Worm (Caenorhabditis elegans): ENCODE measurements around the gene C04E12.4.
"Not testable (repeated sequence)": the region's sequence is repeated elsewhere in the genome, so short reads cannot be mapped to it uniquely, and the experiment has no call there.

The C04E12.4 gene

ce11 chrV:3398314-3398713 lies 35.7 kb downstream of the C04E12.4 start, which contains the start of gene T20D4.11:
Gene T20D4.11 (plus strand): TSS chrV:3398690.
- TF ChIP-seq R02D3.7 (tag; optimal IDR thresholded peaks at IDR 0.05) (no peak), nhr-28 (tag; optimal IDR thresholded peaks at IDR 0.05) (no peak), fkh-2 (tag; optimal IDR thresholded peaks at IDR 0.05) (no peak), ZK546.5 (tag; optimal IDR thresholded peaks at IDR 0.05) (no peak), unc-39 (tag; optimal IDR thresholded peaks at IDR 0.05) (no peak), egl-5 (tag; optimal IDR thresholded peaks at IDR 0.05) (no peak), egl-27 (tag; optimal IDR thresholded peaks at IDR 0.05) (no peak), ceh-28 (tag; optimal IDR thresholded peaks at IDR 0.05) (no peak), mdl-1 (tag; optimal IDR thresholded peaks at IDR 0.05) (no peak), lin-39 (tag; optimal IDR thresholded peaks at IDR 0.05) (no peak), ztf-4 (tag; optimal IDR thresholded peaks at IDR 0.05) (no peak)

- not testable (repeated sequence) for TF ChIP-seq elt-2, lsy-12, ztf-4 (tag; optimal IDR thresholded peaks at IDR 0.05)
Observed at ce11 chrV:3399952-3400351, 37.4 kb downstream of the C04E12.4 start, which contains the start of gene T20D4.10. Gene T20D4.10 (plus strand): TSS chrV:3400252.

ce11 chrV:3408602-3409001 lies 46.0 kb downstream of the C04E12.4 start, which contains the start of gene T20D4.7:
Gene T20D4.7 (plus strand): TSS chrV:3408902.
- TF ChIP-seq nhr-77 (tag; optimal IDR thresholded peaks at IDR 0.05) = no peak
- TF ChIP-seq elt-1 (tag; optimal IDR thresholded peaks at IDR 0.05) = no peak
- TF ChIP-seq unc-62 (GFP tag; optimal IDR thresholded peaks at IDR 0.05) = no peak
- no peak for TF ChIP-seq nhr-237 (tag; optimal IDR thresholded peaks at IDR 0.05)
- no peak for TF ChIP-seq elt-2 (tag; optimal IDR thresholded peaks at IDR 0.05)
- no peak for TF ChIP-seq fkh-10 (GFP tag; optimal IDR thresholded peaks at IDR 0.05)
- no peak for TF ChIP-seq pha-4 (tag; optimal IDR thresholded peaks at IDR 0.05)
- TF ChIP-seq nhr-11 (tag; optimal IDR thresholded peaks at IDR 0.05) = no peak
- TF ChIP-seq jun-1 (tag; optimal IDR thresholded peaks at IDR 0.05) = no peak
- TF ChIP-seq tbx-2 (tag; optimal IDR thresholded peaks at IDR 0.05) = no peak
- TF ChIP-seq egl-5 (tag; optimal IDR thresholded peaks at IDR 0.05) = no peak
- no peak for TF ChIP-seq nhr-12 (tag; optimal IDR thresholded peaks at IDR 0.05)
- no peak for TF ChIP-seq ceh-16 (tag; optimal IDR thresholded peaks at IDR 0.05)

- TF ChIP-seq lsy-12 (tag; optimal IDR thresholded peaks at IDR 0.05) (no peak), R02D3.7 (tag; optimal IDR thresholded peaks at IDR 0.05) (no peak), egl-27 (tag; optimal IDR thresholded peaks at IDR 0.05) (no peak), nfya-1 (tag; optimal IDR thresholded peaks at IDR 0.05; ENCODE audit: insufficient read depth) (no peak), ztf-4 (tag; optimal IDR thresholded peaks at IDR 0.05) (no peak), nhr-25 (tag; optimal IDR thresholded peaks at IDR 0.05) (no peak), lin-39 (tag; optimal IDR thresholded peaks at IDR 0.05) (peak; percentile 75)
Observed at ce11 chrV:3409498-3409897, 46.9 kb downstream of the C04E12.4 start.

- TF ChIP-seq nfya-1 (tag; optimal IDR thresholded peaks at IDR 0.05; ENCODE audit: insufficient read depth) = peak; percentile 20
- TF ChIP-seq lin-39 (tag; optimal IDR thresholded peaks at IDR 0.05) = peak; percentile 33
- peak; percentile 56 for TF ChIP-seq nhr-23 (tag; optimal IDR thresholded peaks at IDR 0.05)
- no peak for TF ChIP-seq nhr-28 (tag; optimal IDR thresholded peaks at IDR 0.05)
- TF ChIP-seq mdl-1 (tag; optimal IDR thresholded peaks at IDR 0.05) = peak; percentile 6
Observed at ce11 chrV:3410098-3410570, 47.6 kb downstream of the C04E12.4 start, which contains the start of gene arrd-22. Gene arrd-22 (plus strand): TSS chrV:3410520.

- TF ChIP-seq nhr-23 (tag; optimal IDR thresholded peaks at IDR 0.05) (peak; percentile 36), lin-15B (tag; optimal IDR thresholded peaks at IDR 0.05) (no peak), jun-1 (tag; optimal IDR thresholded peaks at IDR 0.05) (no peak)
Observed at ce11 chrV:3413010-3413409, 50.4 kb downstream of the C04E12.4 start, which contains the start of gene txt-11. Gene txt-11 (plus strand): TSS chrV:3413310.

- TF ChIP-seq egl-27 (tag; optimal IDR thresholded peaks at IDR 0.05) (no peak), skn-1 (tag; optimal IDR thresholded peaks at IDR 0.05) (no peak), nhr-67 (tag; optimal IDR thresholded peaks at IDR 0.05) (no peak), nhr-76 (tag; optimal IDR thresholded peaks at IDR 0.05) (no peak), fkh-10 (GFP tag; optimal IDR thresholded peaks at IDR 0.05) (no peak), elt-1 (tag; optimal IDR thresholded peaks at IDR 0.05) (no peak), nhr-28 (tag; optimal IDR thresholded peaks at IDR 0.05) (no peak), ama-1 (optimal IDR thresholded peaks at IDR 0.05) (no peak), mml-1 (tag; optimal IDR thresholded peaks at IDR 0.05) (no peak), ztf-11 (tag; optimal IDR thresholded peaks at IDR 0.05) (no peak), nhr-25 (tag; optimal IDR thresholded peaks at IDR 0.05) (no peak), pha-4 (tag; optimal IDR thresholded peaks at IDR 0.05) (no peak), pqm-1 (tag; optimal IDR thresholded peaks at IDR 0.05) (no peak), zag-1 (tag; optimal IDR thresholded peaks at IDR 0.05) (no peak), hmg-11 (tag; optimal IDR thresholded peaks at IDR 0.05) (no peak), eor-1 (tag; optimal IDR thresholded peaks at IDR 0.05) (no peak)
Observed at ce11 chrV:3417928-3418327, 55.4 kb downstream of the C04E12.4 start, which contains the start of gene T20D4.3. Gene T20D4.3 (plus strand): TSS chrV:3418228.

Measured in whole organism, L3 larva.